Fruit fly (Drosophila melanogaster): Measurements from ENCODE around the gene Fadd.

The Fadd gene

dm6 chr3R:22034160-22034742 lies at the start of gene Fadd, which contains the start of the genes CG45099, CG6015 and pit:
Gene Fadd, plus strand, starts transcription at chr3R:22034455.
Gene CG45099, minus strand, starts transcription at chr3R:22034286.
Gene CG6015, minus strand, starts transcription at chr3R:22034286.
Gene pit, plus strand, starts transcription at chr3R:22034298.
- no peak for TF ChIP-seq EcR (GFP tag; optimal IDR thresholded peaks at IDR 0.05)
- TF ChIP-seq gl (tag; optimal IDR thresholded peaks at IDR 0.05): no peak
- no peak for TF ChIP-seq Pif1B (GFP tag; optimal IDR thresholded peaks at IDR 0.05)
- no peak for TF ChIP-seq D1 (tag; optimal IDR thresholded peaks at IDR 0.05)
- no peak for TF ChIP-seq CG14655 (GFP tag; optimal IDR thresholded peaks at IDR 0.05)

DNA sequence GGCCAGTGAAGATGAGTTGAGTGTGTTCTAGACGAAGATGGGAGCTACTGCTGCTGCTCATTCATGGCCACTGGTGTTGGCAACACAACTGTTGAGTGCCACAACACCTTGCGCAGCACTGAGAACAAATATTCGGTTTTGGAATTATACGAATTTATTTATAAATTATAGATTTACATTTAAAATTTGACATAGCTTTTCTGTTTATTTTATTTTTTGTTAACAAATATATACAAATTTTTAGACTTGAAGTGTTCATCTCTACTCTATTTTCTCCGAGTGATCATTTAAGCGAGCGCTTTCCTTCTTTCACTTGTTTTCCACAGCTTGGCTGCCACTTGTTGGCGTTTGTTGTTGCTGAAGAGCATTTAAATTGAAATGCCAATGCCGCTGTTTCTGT lies 46.7 kb upstream of the Fadd start:
- TF ChIP-seq CG34367 (tag; optimal IDR thresholded peaks at IDR 0.05) (no peak), CG14655 (GFP tag; optimal IDR thresholded peaks at IDR 0.05) (peak; percentile 36), Pif1A (GFP tag; optimal IDR thresholded peaks at IDR 0.05) (peak; percentile 5), CG4496 (GFP tag; IDR thresholded peaks at IDR 0.05) (no peak), Snoo (tag; optimal IDR thresholded peaks at IDR 0.05) (no peak), CG12605 (GFP tag; IDR thresholded peaks at IDR 0.05) (peak; percentile 51; the same call in 1 of the 2 replicates), fd96Ca (GFP tag; IDR thresholded peaks at IDR 0.05) (no peak), CG17806 (tag; optimal IDR thresholded peaks at IDR 0.05) (no peak), CG15710 (tag; optimal IDR thresholded peaks at IDR 0.05) (no peak), CG8301 (tag; optimal IDR thresholded peaks at IDR 0.05) (no peak), CG10348 (GFP tag; IDR thresholded peaks at IDR 0.05) (no peak), Ets98B (GFP tag; IDR thresholded peaks at IDR 0.05) (peak; percentile 58), EcR (GFP tag; optimal IDR thresholded peaks at IDR 0.05) (no peak), CG13204 (GFP tag; optimal IDR thresholded peaks at IDR 0.05) (no peak), CG32121 (GFP tag; IDR thresholded peaks at IDR 0.05) (no peak), CG9948 (tag; optimal IDR thresholded peaks at IDR 0.05) (no peak), D1 (tag; optimal IDR thresholded peaks at IDR 0.05) (no peak), CG8159 (tag; optimal IDR thresholded peaks at IDR 0.05) (no peak), rn (GFP tag; IDR thresholded peaks at IDR 0.05) (no peak), gl (tag; optimal IDR thresholded peaks at IDR 0.05) (no peak), Pif1B (GFP tag; optimal IDR thresholded peaks at IDR 0.05) (peak; percentile 11)

dm6 chr3R:21989770-21990169 lies 44.5 kb upstream of the Fadd start:
- TF ChIP-seq CG10348 (GFP tag; IDR thresholded peaks at IDR 0.05) (no peak), rn (GFP tag; IDR thresholded peaks at IDR 0.05) (0 out of 2 replicates have a peak, but pooled peaks have one; percentile 13), Ets98B (GFP tag; IDR thresholded peaks at IDR 0.05) (peak; percentile 44; the same call in 1 of the 2 replicates), CG12605 (GFP tag; IDR thresholded peaks at IDR 0.05) (peak; percentile 49; the same call in 1 of the 2 replicates), CG14655 (GFP tag; optimal IDR thresholded peaks at IDR 0.05) (no peak), CG32121 (GFP tag; IDR thresholded peaks at IDR 0.05) (0 out of 2 replicates have a peak, but pooled peaks have one; percentile 45), CG13204 (GFP tag; optimal IDR thresholded peaks at IDR 0.05) (no peak), CG17806 (tag; optimal IDR thresholded peaks at IDR 0.05) (no peak), CG4496 (GFP tag; IDR thresholded peaks at IDR 0.05) (peak; percentile 59; the same call in 2 of the 3 replicates), CG8301 (tag; optimal IDR thresholded peaks at IDR 0.05) (no peak)

- TF ChIP-seq EcR (GFP tag; optimal IDR thresholded peaks at IDR 0.05) (no peak), fd96Ca (GFP tag; IDR thresholded peaks at IDR 0.05) (no peak), CG8301 (tag; optimal IDR thresholded peaks at IDR 0.05) (no peak), Pif1A (GFP tag; optimal IDR thresholded peaks at IDR 0.05) (no peak), Pif1B (GFP tag; optimal IDR thresholded peaks at IDR 0.05) (no peak), CG10348 (GFP tag; IDR thresholded peaks at IDR 0.05) (no peak), CG9948 (tag; optimal IDR thresholded peaks at IDR 0.05) (no peak), Snoo (tag; optimal IDR thresholded peaks at IDR 0.05) (no peak), CG12605 (GFP tag; IDR thresholded peaks at IDR 0.05) (no peak), CG4496 (GFP tag; IDR thresholded peaks at IDR 0.05) (no peak), CG34367 (tag; optimal IDR thresholded peaks at IDR 0.05) (no peak), gl (tag; optimal IDR thresholded peaks at IDR 0.05) (no peak), CG15710 (tag; optimal IDR thresholded peaks at IDR 0.05) (no peak), CG17806 (tag; optimal IDR thresholded peaks at IDR 0.05) (no peak)
Observed at dm6 chr3R:21991603-21992002, 42.7 kb upstream of the Fadd start.

DNA sequence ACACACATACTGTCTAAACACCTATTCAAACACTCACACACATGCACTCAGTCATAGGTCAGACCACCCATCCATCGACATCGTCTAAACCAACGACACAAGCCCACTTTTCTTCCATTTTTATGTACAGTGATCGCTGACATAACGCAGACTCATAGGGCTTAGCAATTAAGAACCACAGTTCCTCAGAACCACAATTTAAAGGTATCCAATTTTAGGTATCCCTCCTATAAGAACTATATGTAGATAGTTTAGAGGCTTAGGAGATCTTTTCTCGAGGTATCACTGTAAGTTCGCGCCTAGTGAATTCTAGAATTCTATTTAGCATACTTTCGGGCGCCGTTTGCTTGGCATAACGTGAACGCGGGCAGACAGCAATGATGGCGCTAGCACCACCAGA lies 41.3 kb upstream of the Fadd start:
- TF ChIP-seq CG17806 (tag; optimal IDR thresholded peaks at IDR 0.05) (peak; percentile 53), CG4496 (GFP tag; IDR thresholded peaks at IDR 0.05) (peak; percentile 85), CG13204 (GFP tag; optimal IDR thresholded peaks at IDR 0.05) (no peak), CG9948 (tag; optimal IDR thresholded peaks at IDR 0.05) (peak; percentile 53), rn (GFP tag; IDR thresholded peaks at IDR 0.05) (peak; percentile 52; the same call in 1 of the 2 replicates), EcR (GFP tag; optimal IDR thresholded peaks at IDR 0.05) (no peak), CG10348 (GFP tag; IDR thresholded peaks at IDR 0.05) (peak; percentile 43; the same call in 1 of the 2 replicates), Snoo (tag; optimal IDR thresholded peaks at IDR 0.05) (peak; percentile 40), Ets98B (GFP tag; IDR thresholded peaks at IDR 0.05) (peak; percentile 84), gl (tag; optimal IDR thresholded peaks at IDR 0.05) (no peak), CG12605 (GFP tag; IDR thresholded peaks at IDR 0.05) (peak; percentile 49), CG32121 (GFP tag; IDR thresholded peaks at IDR 0.05) (peak; percentile 72), CG34367 (tag; optimal IDR thresholded peaks at IDR 0.05) (peak; percentile 52), CG8301 (tag; optimal IDR thresholded peaks at IDR 0.05) (peak; percentile 69), Pif1A (GFP tag; optimal IDR thresholded peaks at IDR 0.05) (peak; percentile 74), CG8159 (tag; optimal IDR thresholded peaks at IDR 0.05) (peak; percentile 48), D1 (tag; optimal IDR thresholded peaks at IDR 0.05) (no peak), Pif1B (GFP tag; optimal IDR thresholded peaks at IDR 0.05) (peak; percentile 40), CG14655 (GFP tag; optimal IDR thresholded peaks at IDR 0.05) (peak; percentile 70), CG15710 (tag; optimal IDR thresholded peaks at IDR 0.05) (peak; percentile 60), fd96Ca (GFP tag; IDR thresholded peaks at IDR 0.05) (peak; percentile 86)

All from whole organism, pupa.